Worm (Caenorhabditis elegans): ENCODE data around the gene srt-59.

- TF ChIP-seq unc-62 (GFP tag; optimal IDR thresholded peaks at IDR 0.05) (no peak), blmp-1 (tag; optimal IDR thresholded peaks at IDR 0.05) (no peak), mep-1 (tag; optimal IDR thresholded peaks at IDR 0.05) (no peak), lin-13 (tag; optimal IDR thresholded peaks at IDR 0.05) (no peak), pha-4 (tag; optimal IDR thresholded peaks at IDR 0.05) (no peak), sem-2 (GFP tag; optimal IDR thresholded peaks at IDR 0.05) (no peak), lsy-2 (tag; optimal IDR thresholded peaks at IDR 0.05) (no peak), elt-3 (tag; optimal IDR thresholded peaks at IDR 0.05) (no peak), tbx-8 (GFP tag; optimal IDR thresholded peaks at IDR 0.05) (no peak), ztf-11 (tag; optimal IDR thresholded peaks at IDR 0.05) (no peak)
Observed at ce11 chrIV:551923-552322, 49.6 kb downstream of the srt-59 start.

Data from whole organism, mixed stage, embryonic.